Worm (Caenorhabditis elegans) whole organism, L1 larva: Measurements from ENCODE around the gene del-10.

ENCODE experiments used
- aha-1 ChIP-seq: fragments of 150-350 bp; optimal IDR thresholded peaks from 2 replicates; lab custom pipeline; 2014; ENCODE audit warnings: missing biosample characterization, missing genetic modification characterization
- efl-3 ChIP-seq: fragments of 200-800 bp; sonication (Bioruptor generic); optimal IDR thresholded peaks from 2 replicates; lab custom pipeline; 2018; ENCODE audit warnings: mild to moderate bottlenecking, missing genetic modification characterization, missing compliant biosample characterization
- elt-2 ChIP-seq: sonication (generic microtip); optimal IDR thresholded peaks from 2 replicates; lab custom pipeline; 2016; ENCODE audit warnings: missing genetic modification characterization, mild to moderate bottlenecking, inconsistent platforms, missing compliant biosample characterization, missing genetic modification reagents
- elt-3 ChIP-seq, 6 experiments: fragments of 150-350 bp in 1 of 6; sonication (generic microtip); optimal IDR thresholded peaks; 2 replicates each; lab custom pipeline; 2017 to 2018; ENCODE audit warnings: missing biosample characterization in 6 of 6, missing genetic modification characterization in 6 of 6, inconsistent platforms in 1 of 6
- fos-1 ChIP-seq: fragments of 150-350 bp; optimal IDR thresholded peaks from 2 replicates; lab custom pipeline; 2014; ENCODE audit warnings: missing biosample characterization, missing genetic modification characterization
- hpl-2 ChIP-seq: fragments of 150-350 bp; optimal IDR thresholded peaks from 2 replicates; lab custom pipeline; 2014; ENCODE audit warnings: missing biosample characterization, missing genetic modification reagents, missing genetic modification characterization
- lin-39 ChIP-seq: fragments of 150-350 bp; optimal IDR thresholded peaks from 2 replicates; lab custom pipeline; 2014; ENCODE audit warnings: missing biosample characterization, missing genetic modification reagents, missing genetic modification characterization
- nhr-237 ChIP-seq: fragments of 150-350 bp; optimal IDR thresholded peaks from 2 replicates; lab custom pipeline; 2014; ENCODE audit warnings: missing biosample characterization, missing genetic modification characterization
- nhr-28 ChIP-seq: fragments of 150-350 bp; optimal IDR thresholded peaks from 2 replicates; lab custom pipeline; 2014; ENCODE audit warnings: missing biosample characterization, missing genetic modification characterization
- nhr-85 ChIP-seq: sonication (generic microtip); peaks from one replicate; lab custom pipeline; 2016; ENCODE audit warnings: missing genetic modification characterization, inconsistent platforms, missing compliant biosample characterization
- snpc-4 ChIP-seq: fragments of 150-350 bp; optimal IDR thresholded peaks from 2 replicates; lab custom pipeline; 2014; ENCODE audit warnings: missing biosample characterization, missing genetic modification characterization

DNA sequence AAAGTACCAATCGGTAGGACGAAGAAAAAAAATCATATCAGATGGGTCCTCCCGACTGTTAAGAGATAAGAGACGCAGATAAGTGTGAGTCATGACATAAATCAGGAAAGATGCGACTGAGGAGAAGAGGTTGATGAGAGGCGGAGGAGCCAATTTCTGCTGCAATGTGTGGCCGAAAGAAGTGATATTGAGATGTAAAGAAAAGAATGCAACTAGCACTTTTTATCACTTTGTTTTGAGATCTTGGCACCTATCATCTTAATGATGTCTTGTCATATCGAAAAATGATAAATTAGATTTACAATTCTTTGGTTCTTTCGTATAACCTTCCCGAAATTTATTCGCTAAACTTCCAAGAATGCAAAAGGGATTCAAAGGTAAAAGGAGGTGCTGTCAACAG is at the start of gene del-10:
- TF ChIP-seq nhr-85 (tag; lab: Kevin White, UChicago): no peak
- no peak for TF ChIP-seq elt-2 (tag; lab: Kevin White, UChicago)
- TF ChIP-seq lin-39 (tag; lab: Kevin White, UChicago): no peak
- TF ChIP-seq hpl-2 (GFP tag; lab: Kevin White, UChicago): no peak
- TF ChIP-seq elt-3 (tag; optimal IDR thresholded peaks at IDR 0.05; lab: Kevin White, UChicago): no peak
- no peak for TF ChIP-seq nhr-28 (tag; lab: Kevin White, UChicago)
- TF ChIP-seq snpc-4 (tag; lab: Kevin White, UChicago): no peak
- no peak for TF ChIP-seq fos-1 (tag; lab: Kevin White, UChicago)
- TF ChIP-seq efl-3 (GFP tag; lab: Kevin White, UChicago): no peak
- TF ChIP-seq aha-1 (tag; lab: Kevin White, UChicago): no peak
- no peak for TF ChIP-seq nhr-237 (tag; lab: Kevin White, UChicago)
